Worm (Caenorhabditis elegans) whole organism, L1 larva: Measurements from ENCODE around the gene F58A3.4.

Experiments
- C04F5.9 ChIP-seq: sonication (generic microtip); optimal IDR thresholded peaks from 2 replicates; lab custom pipeline; 2016; ENCODE audit warnings: missing genetic modification characterization, missing compliant biosample characterization
- C34B4.2 ChIP-seq: sonication (generic microtip); optimal IDR thresholded peaks from 2 replicates; lab custom pipeline; 2017; ENCODE audit warnings: mild to moderate bottlenecking, missing genetic modification characterization, missing compliant biosample characterization
- Y116A8C.19 ChIP-seq: sonication (generic microtip); optimal IDR thresholded peaks from 2 replicates; lab custom pipeline; 2016; ENCODE audit warnings: missing compliant biosample characterization, missing genetic modification characterization, borderline replicate concordance
- aha-1 ChIP-seq: fragments of 150-350 bp; optimal IDR thresholded peaks from 2 replicates; lab custom pipeline; 2014; ENCODE audit warnings: missing biosample characterization, missing genetic modification characterization
- alr-1 ChIP-seq: fragments of 200-800 bp; sonication (Bioruptor generic); optimal IDR thresholded peaks from 2 replicates; lab custom pipeline; 2018; ENCODE audit warnings: borderline replicate concordance, mild to moderate bottlenecking, missing genetic modification characterization, missing compliant biosample characterization
- aly-2 ChIP-seq: fragments of 150-350 bp; optimal IDR thresholded peaks from 2 replicates; lab custom pipeline; 2014; ENCODE audit warnings: missing biosample characterization, missing genetic modification characterization
- ama-1 ChIP-seq: fragments of 150-350 bp; optimal IDR thresholded peaks from 2 replicates; lab custom pipeline; 2014
- blmp-1 ChIP-seq: fragments of 150-350 bp; optimal IDR thresholded peaks from 2 replicates; lab custom pipeline; 2014; ENCODE audit warnings: missing biosample characterization, missing genetic modification characterization
- ceh-63 ChIP-seq: fragments of 200-800 bp; sonication (Bioruptor generic); optimal IDR thresholded peaks from 2 replicates; lab custom pipeline; 2018; ENCODE audit warnings: mild to moderate bottlenecking, missing genetic modification characterization, missing compliant biosample characterization
- ceh-8 ChIP-seq: fragments of 200-800 bp; sonication (Bioruptor generic); optimal IDR thresholded peaks from 2 replicates; lab custom pipeline; 2018; ENCODE audit warnings: mild to moderate bottlenecking, missing genetic modification characterization, moderate library complexity, missing compliant biosample characterization
- ceh-82 ChIP-seq, 3 experiments: fragments of 150-350 bp in 1 of 3; sonication (generic microtip) in 2 of 3; optimal IDR thresholded peaks; 2 replicates each; lab custom pipeline; 2014 to 2017; ENCODE audit warnings: missing biosample characterization in 3 of 3, missing genetic modification characterization in 3 of 3
- dpl-1 ChIP-seq, 3 experiments: fragments of 150-350 bp in 2 of 3; sonication (generic microtip) in 1 of 3; optimal IDR thresholded peaks; 2 replicates each; lab custom pipeline; 2014 to 2017; ENCODE audit warnings: missing biosample characterization in 3 of 3, missing genetic modification characterization in 3 of 3, missing genetic modification reagents in 3 of 3
- dsc-1 ChIP-seq: sonication (generic microtip); optimal IDR thresholded peaks from 2 replicates; lab custom pipeline; 2016; ENCODE audit warnings: mild to moderate bottlenecking, missing genetic modification characterization, missing compliant biosample characterization
- efl-1 ChIP-seq, 4 experiments: fragments of 150-350 bp; optimal IDR thresholded peaks in 3 of 4; peaks in 1 of 4; 1 replicate in 1 of 4; 2 replicates in 3 of 4; lab custom pipeline; 2014; ENCODE audit warnings: missing biosample characterization in 2 of 4, missing genetic modification characterization in 2 of 4, missing genetic modification reagents in 2 of 4
- efl-3 ChIP-seq: fragments of 200-800 bp; sonication (Bioruptor generic); optimal IDR thresholded peaks from 2 replicates; lab custom pipeline; 2018; ENCODE audit warnings: mild to moderate bottlenecking, missing genetic modification characterization, missing compliant biosample characterization
- egl-13 ChIP-seq: sonication (generic microtip); optimal IDR thresholded peaks from 2 replicates; lab custom pipeline; 2016; ENCODE audit warnings: missing genotype, missing genetic modification reagents, missing genetic modification characterization, missing compliant biosample characterization
- elt-2 ChIP-seq: sonication (generic microtip); optimal IDR thresholded peaks from 2 replicates; lab custom pipeline; 2016; ENCODE audit warnings: missing genetic modification characterization, mild to moderate bottlenecking, inconsistent platforms, missing compliant biosample characterization, missing genetic modification reagents
- elt-3 ChIP-seq, 6 experiments: fragments of 150-350 bp in 1 of 6; sonication (generic microtip); optimal IDR thresholded peaks; 2 replicates each; lab custom pipeline; 2017 to 2018; ENCODE audit warnings: missing biosample characterization in 6 of 6, missing genetic modification characterization in 6 of 6, inconsistent platforms in 1 of 6
- ets-5 ChIP-seq: fragments of 200-800 bp; sonication (Bioruptor generic); IDR thresholded peaks from 2 replicates; pipeline ENCODE4 v1.3.6; 2022; ENCODE audit warnings: missing genetic modification characterization, missing compliant biosample characterization
- fkh-10 ChIP-seq: sonication (generic microtip); optimal IDR thresholded peaks from 2 replicates; lab custom pipeline; 2017; ENCODE audit warnings: missing biosample characterization, missing genetic modification reagents, missing genetic modification characterization
- fkh-8 ChIP-seq: sonication (generic microtip); optimal IDR thresholded peaks from 2 replicates; lab custom pipeline; 2016; ENCODE audit warnings: mild to moderate bottlenecking, missing genetic modification characterization, missing compliant biosample characterization
- grh-1 ChIP-seq: fragments of 200-800 bp; sonication (Bioruptor generic); IDR thresholded peaks from 2 replicates; pipeline ENCODE4 v1.3.6; 2022; ENCODE audit warnings: missing genetic modification reagents, missing genetic modification characterization, missing compliant biosample characterization
- hlh-17 ChIP-seq: fragments of 200-800 bp; sonication (Bioruptor generic); optimal IDR thresholded peaks from 2 replicates; lab custom pipeline; 2018; ENCODE audit warnings: missing genetic modification characterization, mild to moderate bottlenecking, missing compliant biosample characterization, moderate library complexity, borderline replicate concordance
- jun-1 ChIP-seq: fragments of 150-350 bp; optimal IDR thresholded peaks from 2 replicates; lab custom pipeline; 2014; ENCODE audit warnings: missing biosample characterization, missing genetic modification reagents, missing genetic modification characterization
- lin-13 ChIP-seq: fragments of 150-350 bp; optimal IDR thresholded peaks from 2 replicates; lab custom pipeline; 2014; ENCODE audit warnings: missing biosample characterization, missing genetic modification reagents, missing genetic modification characterization
- lin-14 ChIP-seq: fragments of 200-800 bp; sonication (Bioruptor generic); optimal IDR thresholded peaks from 2 replicates; lab custom pipeline; 2018; ENCODE audit warnings: mild to moderate bottlenecking, missing genetic modification characterization, moderate library complexity, missing compliant biosample characterization
- lin-15B ChIP-seq: fragments of 150-350 bp; sonication (generic microtip); optimal IDR thresholded peaks from 3 replicates; lab custom pipeline; 2014; ENCODE audit warnings: missing biosample characterization, missing genetic modification characterization
- lin-35 ChIP-seq, 2 experiments: fragments of 150-350 bp; optimal IDR thresholded peaks; 2 replicates each; lab custom pipeline; 2014; ENCODE audit warnings: missing biosample characterization in 2 of 2, missing genetic modification characterization in 2 of 2, missing genetic modification reagents in 2 of 2
- lsy-2 ChIP-seq, 2 experiments: fragments of 150-350 bp; optimal IDR thresholded peaks; 2 replicates each; lab custom pipeline; 2014; ENCODE audit warnings: missing biosample characterization in 2 of 2, missing genetic modification characterization in 2 of 2
- mef-2 ChIP-seq: fragments of 150-350 bp; optimal IDR thresholded peaks from 2 replicates; lab custom pipeline; 2014; ENCODE audit warnings: missing biosample characterization, missing genetic modification characterization
- nhr-12 ChIP-seq: sonication (generic microtip); optimal IDR thresholded peaks from 2 replicates; lab custom pipeline; 2017; ENCODE audit warnings: missing biosample characterization, missing genetic modification characterization
- nhr-19 ChIP-seq: fragments of 200-800 bp; sonication (Bioruptor generic); conservative IDR thresholded peaks from 2 replicates; pipeline ENCODE4 v1.3.6; 2022; ENCODE audit warnings: missing genetic modification characterization, missing compliant biosample characterization
- nhr-20 ChIP-seq: sonication (generic microtip); optimal IDR thresholded peaks from 2 replicates; lab custom pipeline; 2016; ENCODE audit warnings: mild to moderate bottlenecking, missing genetic modification characterization, missing compliant biosample characterization
- nhr-71 ChIP-seq: sonication (generic microtip); optimal IDR thresholded peaks from 2 replicates; lab custom pipeline; 2016; ENCODE audit warnings: mild to moderate bottlenecking, missing genetic modification characterization, moderate library complexity, missing compliant biosample characterization
- nhr-77 ChIP-seq: fragments of 150-350 bp; optimal IDR thresholded peaks from 2 replicates; lab custom pipeline; 2014; ENCODE audit warnings: missing biosample characterization, missing genetic modification characterization
- nhr-84 ChIP-seq: sonication (generic microtip); optimal IDR thresholded peaks from 2 replicates; lab custom pipeline; 2017; ENCODE audit warnings: missing biosample characterization, missing genetic modification characterization
- nhr-90 ChIP-seq: sonication (generic microtip); optimal IDR thresholded peaks from 2 replicates; lab custom pipeline; 2016; ENCODE audit warnings: mild to moderate bottlenecking, missing genetic modification characterization, missing compliant biosample characterization; ENCODE audit not compliant: poor library complexity
- pag-3 ChIP-seq: sonication (generic microtip); optimal IDR thresholded peaks from 2 replicates; lab custom pipeline; 2017; ENCODE audit warnings: missing genetic modification characterization, mild to moderate bottlenecking, missing compliant biosample characterization, antibody characterized with exemption, borderline replicate concordance; ENCODE audit not compliant: insufficient read depth
- pqm-1 ChIP-seq: sonication (generic microtip); optimal IDR thresholded peaks from 3 replicates; lab custom pipeline; 2017; ENCODE audit warnings: missing biosample characterization, missing genetic modification characterization
- skn-1 ChIP-seq: fragments of 150-350 bp; optimal IDR thresholded peaks from 2 replicates; lab custom pipeline; 2014; ENCODE audit warnings: missing biosample characterization, missing genetic modification characterization
- sox-4 ChIP-seq: sonication (generic microtip); optimal IDR thresholded peaks from 2 replicates; lab custom pipeline; 2016; ENCODE audit warnings: missing genetic modification characterization, missing compliant biosample characterization
- sup-37 ChIP-seq: fragments of 200-800 bp; sonication (Bioruptor generic); optimal IDR thresholded peaks from 2 replicates; lab custom pipeline; 2018; ENCODE audit warnings: mild to moderate bottlenecking, missing genetic modification characterization, missing compliant biosample characterization
- swsn-7 ChIP-seq: sonication (generic microtip); optimal IDR thresholded peaks from 2 replicates; lab custom pipeline; 2016; ENCODE audit warnings: missing genetic modification characterization, missing compliant biosample characterization
- tlp-1 ChIP-seq: fragments of 150-350 bp; optimal IDR thresholded peaks from 2 replicates; lab custom pipeline; 2014; ENCODE audit warnings: missing biosample characterization, missing genetic modification characterization
- unc-62 ChIP-seq: fragments of 150-350 bp; optimal IDR thresholded peaks from 2 replicates; lab custom pipeline; 2014; ENCODE audit warnings: missing biosample characterization, missing genetic modification reagents, missing genetic modification characterization
- vab-15 ChIP-seq: sonication (generic microtip); optimal IDR thresholded peaks from 2 replicates; lab custom pipeline; 2017; ENCODE audit warnings: missing genotype, mild to moderate bottlenecking, missing genetic modification characterization, missing compliant biosample characterization
- zag-1 ChIP-seq: fragments of 150-350 bp; optimal IDR thresholded peaks from 2 replicates; lab custom pipeline; 2014; ENCODE audit warnings: missing biosample characterization, missing genetic modification characterization
- ztf-11 ChIP-seq, 2 experiments: sonication (generic microtip); optimal IDR thresholded peaks; 2 replicates each; lab custom pipeline; 2016 to 2017; ENCODE audit warnings: missing genetic modification characterization in 2 of 2, missing biosample characterization in 1 of 2, missing compliant biosample characterization in 1 of 2

F58A3.4 gene

ce11 chrX:11047183-11047582, 36.7 kb upstream of the F58A3.4 start, which contains the start of gene clc-1 (continued):
- no peak for TF ChIP-seq nhr-12 (tag; lab: Kevin White, UChicago)
- no peak for TF ChIP-seq nhr-20
- TF ChIP-seq egl-13 (tag; lab: Kevin White, UChicago), result no peak
- TF ChIP-seq hlh-17, result no peak
- TF ChIP-seq lin-35 (GFP tag; optimal IDR thresholded peaks at IDR 0.05; lab: Kevin White, UChicago), result no peak
- no peak for TF ChIP-seq lin-14 (GFP tag; lab: Kevin White, UChicago)
- TF ChIP-seq ztf-11 (tag; optimal IDR thresholded peaks at IDR 0.05; lab: Kevin White, UChicago), result no peak
- TF ChIP-seq lin-15B (tag; lab: Kevin White, UChicago), result no peak
- no peak for TF ChIP-seq ceh-82 (tag; optimal IDR thresholded peaks at IDR 0.05; lab: Kevin White, UChicago)
- no peak for TF ChIP-seq alr-1 (tag; lab: Kevin White, UChicago)
- TF ChIP-seq aha-1 (tag; lab: Kevin White, UChicago), result no peak
- TF ChIP-seq nhr-71, result peak; percentile 1
- peak; percentile 96 for TF ChIP-seq elt-2 (tag; lab: Kevin White, UChicago)
- TF ChIP-seq tlp-1, result peak; percentile 32
- no peak for TF ChIP-seq lsy-2 (tag; optimal IDR thresholded peaks at IDR 0.05; lab: Kevin White, UChicago)
- no peak for TF ChIP-seq efl-1 (optimal IDR thresholded peaks at IDR 0.05; lab: Kevin White, UChicago)
- TF ChIP-seq efl-1 (GFP tag; optimal IDR thresholded peaks at IDR 0.05 in 1 of 2; lab: Kevin White, UChicago), result peak in 1 of 2 experiments; percentile 79
- peak; percentile 34 for TF ChIP-seq jun-1 (tag; lab: Kevin White, UChicago)
- TF ChIP-seq unc-62 (GFP tag; lab: Kevin White, UChicago), result no peak
- TF ChIP-seq swsn-7 (tag; lab: Kevin White, UChicago), result no peak
- no peak for TF ChIP-seq sup-37 (GFP tag; lab: Kevin White, UChicago)
- TF ChIP-seq blmp-1 (tag; lab: Kevin White, UChicago), result no peak
- TF ChIP-seq fkh-8, result no peak
- no peak for TF ChIP-seq elt-3 (tag; optimal IDR thresholded peaks at IDR 0.05; lab: Kevin White, UChicago)

ce11 chrX:11042777-11043176, 32.3 kb upstream of the F58A3.4 start, which contains the start of gene C09F12.3:
Gene C09F12.3 (minus strand): TSS chrX:11042877.
- no peak for TF ChIP-seq vab-15
- no peak for TF ChIP-seq pqm-1 (tag; lab: Kevin White, UChicago)
- no peak for TF ChIP-seq lin-13 (GFP tag; lab: Kevin White, UChicago)
- no peak for TF ChIP-seq dpl-1 (GFP tag; optimal IDR thresholded peaks at IDR 0.05; lab: Kevin White, UChicago)
- no peak for TF ChIP-seq aha-1 (tag; lab: Kevin White, UChicago)
- TF ChIP-seq pag-3 (tag; lab: Kevin White, UChicago), result no peak
- TF ChIP-seq lin-14 (GFP tag; lab: Kevin White, UChicago), result no peak
- TF ChIP-seq mef-2, result no peak
- TF ChIP-seq efl-3, result no peak
- no peak for TF ChIP-seq grh-1
- TF ChIP-seq zag-1 (tag; lab: Kevin White, UChicago), result no peak
- no peak for TF ChIP-seq sox-4 (tag; lab: Kevin White, UChicago)
- TF ChIP-seq nhr-19, result no peak
- no peak for TF ChIP-seq ama-1
- no peak for TF ChIP-seq ceh-8 (GFP tag; lab: Kevin White, UChicago)
- TF ChIP-seq ceh-63 (GFP tag; lab: Kevin White, UChicago), result no peak
- no peak for TF ChIP-seq blmp-1 (tag; lab: Kevin White, UChicago)
- TF ChIP-seq tlp-1, result no peak
- no peak for TF ChIP-seq aly-2 (tag; lab: Kevin White, UChicago)

DNA sequence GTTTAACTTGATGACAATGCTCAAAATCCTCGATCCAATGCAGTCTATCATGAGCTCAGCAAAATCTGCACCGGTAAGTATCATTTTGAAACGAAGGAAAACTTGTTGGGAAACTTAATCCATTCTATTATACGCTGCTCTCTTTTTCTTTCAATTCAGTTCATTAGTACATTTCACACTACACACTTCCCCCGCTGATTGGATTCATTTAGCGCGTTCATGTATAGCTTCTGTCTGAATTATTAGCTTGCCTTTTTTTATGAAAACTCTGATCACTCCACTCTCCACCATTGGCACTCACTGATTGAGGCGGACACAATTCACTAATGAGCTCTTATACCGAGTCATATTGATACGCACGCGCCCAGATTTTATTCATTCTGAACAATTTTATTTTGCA, 27.8 kb upstream of the F58A3.4 start:
- TF ChIP-seq skn-1 (tag; lab: Kevin White, UChicago) (no peak), fkh-10 (GFP tag; lab: Kevin White, UChicago) (no peak), dsc-1 (peak; percentile 38), nhr-90 (no peak), ets-5 (GFP tag; lab: Robert Waterston, UW) (no peak), nhr-12 (tag; lab: Kevin White, UChicago) (no peak), dpl-1 (GFP tag; optimal IDR thresholded peaks at IDR 0.05; lab: Kevin White, UChicago) (no peak), egl-13 (tag; lab: Kevin White, UChicago) (no peak), pqm-1 (tag; lab: Kevin White, UChicago) (no peak), blmp-1 (tag; lab: Kevin White, UChicago) (no peak), lin-14 (GFP tag; lab: Kevin White, UChicago) (peak; percentile 26), jun-1 (tag; lab: Kevin White, UChicago) (no peak), C04F5.9 (tag; lab: Kevin White, UChicago) (no peak), efl-1 (optimal IDR thresholded peaks at IDR 0.05; lab: Kevin White, UChicago) (no peak), efl-1 (GFP tag; optimal IDR thresholded peaks at IDR 0.05 in 1 of 2; lab: Kevin White, UChicago) (peak in 1 of 2 experiments; percentile 56), nhr-84 (tag; lab: Kevin White, UChicago) (no peak), Y116A8C.19 (tag; lab: Kevin White, UChicago) (no peak), C34B4.2 (no peak), aha-1 (tag; lab: Kevin White, UChicago) (no peak), nhr-77 (no peak), elt-3 (tag; optimal IDR thresholded peaks at IDR 0.05; lab: Kevin White, UChicago) (no peak)
